Fruit fly (Drosophila melanogaster): ENCODE results near the gene RpL35.

RpL35 gene

DNA sequence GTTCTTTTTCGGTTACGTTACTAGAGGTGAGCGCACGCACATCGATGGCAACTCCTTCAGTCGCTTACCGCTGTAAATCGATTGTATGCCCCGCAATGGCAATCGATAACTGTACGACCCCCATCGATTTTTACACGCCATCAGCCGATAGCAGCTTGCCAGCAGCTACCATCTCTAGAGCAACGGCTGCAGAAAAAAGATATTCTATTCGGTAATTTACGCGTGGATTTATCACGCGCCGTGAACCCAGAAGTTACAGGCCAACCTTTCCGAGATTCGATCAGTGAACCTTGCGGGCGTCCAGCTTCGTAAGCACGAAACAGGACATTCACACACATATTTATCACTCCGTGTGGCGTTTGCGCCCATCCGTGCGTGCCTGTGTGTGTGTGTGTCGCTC is 6.3 kb upstream of the RpL35 start, which contains the start of the genes Sirt4 and CG4119 (continued):
- TF ChIP-seq dsf (GFP tag; optimal IDR thresholded peaks at IDR 0.05; ENCODE audit: borderline replicate concordance) (no peak), dmrt93B (GFP tag; optimal IDR thresholded peaks at IDR 0.05) (no peak), Myc (optimal IDR thresholded peaks at IDR 0.05) (no peak)

dm6 chrX:5671537-5672029 is 618 bp upstream of the RpL35 start, which contains the start of gene Rab18:
Rab18 (minus strand) TSS chrX:5671812.
- peak; percentile 38 for TF ChIP-seq woc (GFP tag; optimal IDR thresholded peaks at IDR 0.05)
- TF ChIP-seq CrebA (GFP tag; optimal IDR thresholded peaks at IDR 0.05; ENCODE audit: borderline replicate concordance), result no peak
- TF ChIP-seq Abd-B (GFP tag; optimal IDR thresholded peaks at IDR 0.05), result no peak
- peak in 1 of 2 experiments; percentile 56 for TF ChIP-seq foxo (GFP tag; optimal IDR thresholded peaks at IDR 0.05)
- TF ChIP-seq CG32264 (GFP tag; optimal IDR thresholded peaks at IDR 0.05), result no peak
- no peak for TF ChIP-seq CG9705 (GFP tag; optimal IDR thresholded peaks at IDR 0.05)
- no peak for TF ChIP-seq Rel (GFP tag; optimal IDR thresholded peaks at IDR 0.05)
- no peak for TF ChIP-seq Rel (tag; optimal IDR thresholded peaks at IDR 0.05)
- TF ChIP-seq Hr83 (GFP tag; optimal IDR thresholded peaks at IDR 0.05; ENCODE audit: poor library complexity, severe bottlenecking), result peak; percentile 79
- peak; percentile 3 for TF ChIP-seq br (GFP tag; optimal IDR thresholded peaks at IDR 0.05)
- peak; percentile 25 for TF ChIP-seq GATAd (GFP tag; optimal IDR thresholded peaks at IDR 0.05)
- peak; percentile 30 for TF ChIP-seq ey (GFP tag; optimal IDR thresholded peaks at IDR 0.05)
- TF ChIP-seq h (GFP tag; optimal IDR thresholded peaks at IDR 0.05), result no peak
- TF ChIP-seq HLH106 (tag; optimal IDR thresholded peaks at IDR 0.05), result peak; percentile 23
- no peak for TF ChIP-seq sage (GFP tag; optimal IDR thresholded peaks at IDR 0.05)
- TF ChIP-seq lola (GFP tag; optimal IDR thresholded peaks at IDR 0.05), result no peak
- TF ChIP-seq Dfd (GFP tag; optimal IDR thresholded peaks at IDR 0.05), result no peak
- TF ChIP-seq usp (GFP tag; optimal IDR thresholded peaks at IDR 0.05), result no peak
- no peak for TF ChIP-seq dmrt93B (GFP tag; optimal IDR thresholded peaks at IDR 0.05)
- no peak for TF ChIP-seq Vsx2 (GFP tag; optimal IDR thresholded peaks at IDR 0.05; ENCODE audit: partially characterized antibody)
- no peak for TF ChIP-seq sv (GFP tag; optimal IDR thresholded peaks at IDR 0.05)

- no peak for TF ChIP-seq Mio (GFP tag; optimal IDR thresholded peaks at IDR 0.05)
- no peak for TF ChIP-seq Rel (GFP tag; optimal IDR thresholded peaks at IDR 0.05)
- peak; percentile 85 for TF ChIP-seq Rel (tag; optimal IDR thresholded peaks at IDR 0.05)
Measured at dm6 chrX:5676855-5677254, 4.7 kb downstream of the RpL35 start.

- peak; percentile 30 for TF ChIP-seq dmrt93B (GFP tag; optimal IDR thresholded peaks at IDR 0.05)
- TF ChIP-seq h (GFP tag; optimal IDR thresholded peaks at IDR 0.05), result peak; percentile 66
- TF ChIP-seq dl (GFP tag; optimal IDR thresholded peaks at IDR 0.05; ENCODE audit: insufficient read depth in 1 of 2, partially characterized antibody in 2 of 2), result no peak
- peak; percentile 28 for TF ChIP-seq GATAd (GFP tag; optimal IDR thresholded peaks at IDR 0.05)
- TF ChIP-seq ey (GFP tag; optimal IDR thresholded peaks at IDR 0.05), result peak; percentile 11
- no peak for TF ChIP-seq CrebA (GFP tag; optimal IDR thresholded peaks at IDR 0.05; ENCODE audit: borderline replicate concordance)
- peak; percentile 70 for TF ChIP-seq Sp1 (GFP tag; optimal IDR thresholded peaks at IDR 0.05)
- peak; percentile 36 for TF ChIP-seq fru (GFP tag; optimal IDR thresholded peaks at IDR 0.05)
- TF ChIP-seq OdsH (GFP tag; optimal IDR thresholded peaks at IDR 0.05), result peak; percentile 57
- TF ChIP-seq Jra (GFP tag; optimal IDR thresholded peaks at IDR 0.05), result peak; percentile 60
- peak; percentile 52 for TF ChIP-seq psq (GFP tag; optimal IDR thresholded peaks at IDR 0.05)
- peak; percentile 70 for TF ChIP-seq Hr83 (GFP tag; optimal IDR thresholded peaks at IDR 0.05; ENCODE audit: poor library complexity, severe bottlenecking)
- TF ChIP-seq dsf (GFP tag; optimal IDR thresholded peaks at IDR 0.05; ENCODE audit: borderline replicate concordance), result peak; percentile 33
- no peak for TF ChIP-seq N (GFP tag; optimal IDR thresholded peaks at IDR 0.05)
- TF ChIP-seq sage (GFP tag; optimal IDR thresholded peaks at IDR 0.05), result peak; percentile 8
- peak; percentile 8 for TF ChIP-seq HLH106 (tag; optimal IDR thresholded peaks at IDR 0.05)
- TF ChIP-seq jim (GFP tag; optimal IDR thresholded peaks at IDR 0.05), result no peak
- peak; percentile 48 for TF ChIP-seq CG9705 (GFP tag; optimal IDR thresholded peaks at IDR 0.05)
- no peak for TF ChIP-seq CG32264 (GFP tag; optimal IDR thresholded peaks at IDR 0.05)
- TF ChIP-seq br (GFP tag; optimal IDR thresholded peaks at IDR 0.05), result peak; percentile 63
- peak; percentile 52 for TF ChIP-seq rgr (GFP tag; optimal IDR thresholded peaks at IDR 0.05)
- TF ChIP-seq Rel (GFP tag; optimal IDR thresholded peaks at IDR 0.05), result no peak
- TF ChIP-seq Rel (tag; optimal IDR thresholded peaks at IDR 0.05), result no peak
- TF ChIP-seq Hnf4 (GFP tag; optimal IDR thresholded peaks at IDR 0.05), result peak; percentile 73
- TF ChIP-seq sv (GFP tag; optimal IDR thresholded peaks at IDR 0.05), result peak; percentile 77
- no peak for TF ChIP-seq Dif (GFP tag; optimal IDR thresholded peaks at IDR 0.05; ENCODE audit: partially characterized antibody)
- TF ChIP-seq foxo (GFP tag; optimal IDR thresholded peaks at IDR 0.05), result peak in 1 of 2 experiments; percentile 59
Measured at dm6 chrX:5677400-5678177, 5.4 kb downstream of the RpL35 start.
